Worm (Caenorhabditis elegans) whole organism, late embryonic: ENCODE data around the gene sre-29.
"Not testable (repeated sequence)": the region's sequence is repeated elsewhere in the genome, so short reads cannot be mapped to it uniquely, and the experiment has no call there.

ENCODE experiments used
- C08G9.2 ChIP-seq: sonication (generic microtip); optimal IDR thresholded peaks from 2 replicates; lab custom pipeline; 2016; ENCODE audit warnings: mild to moderate bottlenecking, missing genetic modification characterization, moderate library complexity, missing compliant biosample characterization
- C38D4.7 ChIP-seq: fragments of 200-800 bp; sonication (Bioruptor generic); optimal IDR thresholded peaks from 2 replicates; lab custom pipeline; 2018; ENCODE audit warnings: mild to moderate bottlenecking, missing genetic modification characterization, moderate library complexity, missing compliant biosample characterization
- F13H6.1 ChIP-seq: sonication (generic microtip); optimal IDR thresholded peaks from 2 replicates; lab custom pipeline; 2016; ENCODE audit warnings: missing genetic modification characterization, missing compliant biosample characterization
- T23F11.4 ChIP-seq: fragments of 200-800 bp; sonication (Bioruptor generic); optimal IDR thresholded peaks from 2 replicates; lab custom pipeline; 2018; ENCODE audit warnings: mild to moderate bottlenecking, missing genetic modification characterization, missing compliant biosample characterization
- ama-1 ChIP-seq: fragments of 150-350 bp; optimal IDR thresholded peaks from 2 replicates; lab custom pipeline; 2014
- ceh-14 ChIP-seq: sonication (generic microtip); optimal IDR thresholded peaks from 2 replicates; lab custom pipeline; 2016; ENCODE audit warnings: missing genotype, missing genetic modification characterization, missing compliant biosample characterization
- ceh-18 ChIP-seq: sonication (generic microtip); optimal IDR thresholded peaks from 2 replicates; lab custom pipeline; 2016; ENCODE audit warnings: missing genetic modification characterization, missing compliant biosample characterization
- ceh-19 ChIP-seq: fragments of 200-800 bp; sonication (Bioruptor generic); optimal IDR thresholded peaks from 2 replicates; lab custom pipeline; 2018; ENCODE audit warnings: mild to moderate bottlenecking, missing genetic modification characterization, missing compliant biosample characterization
- ceh-2 ChIP-seq: sonication (generic microtip); optimal IDR thresholded peaks from 2 replicates; lab custom pipeline; 2016; ENCODE audit warnings: missing genotype, missing genetic modification characterization, missing compliant biosample characterization
- ceh-22 ChIP-seq: sonication (generic microtip); optimal IDR thresholded peaks from 2 replicates; lab custom pipeline; 2017; ENCODE audit warnings: missing biosample characterization, missing genetic modification characterization
- ceh-45 ChIP-seq: fragments of 200-800 bp; sonication (Bioruptor generic); IDR thresholded peaks from 2 replicates; pipeline ENCODE4 v1.3.6; 2022; ENCODE audit warnings: missing genetic modification reagents, missing genetic modification characterization, missing compliant biosample characterization
- ceh-6 ChIP-seq: fragments of 200-800 bp; sonication (Bioruptor generic); optimal IDR thresholded peaks from 2 replicates; lab custom pipeline; 2018; ENCODE audit warnings: mild to moderate bottlenecking, missing genetic modification characterization, missing compliant biosample characterization
- dve-1 ChIP-seq: sonication (generic microtip); optimal IDR thresholded peaks from 2 replicates; lab custom pipeline; 2017; ENCODE audit warnings: antibody characterized with exemption, mild to moderate bottlenecking, missing genetic modification characterization, missing compliant biosample characterization
- elt-2 ChIP-seq: sonication (generic microtip); optimal IDR thresholded peaks from 2 replicates; lab custom pipeline; 2016; ENCODE audit warnings: missing genetic modification reagents, missing genetic modification characterization, missing compliant biosample characterization
- ets-4 ChIP-seq: sonication (generic microtip); optimal IDR thresholded peaks from 2 replicates; lab custom pipeline; 2016; ENCODE audit warnings: missing genetic modification characterization, missing compliant biosample characterization
- eyg-1 ChIP-seq: sonication (generic microtip); optimal IDR thresholded peaks from 2 replicates; lab custom pipeline; 2016; ENCODE audit warnings: missing genotype, missing genetic modification characterization, missing compliant biosample characterization
- fax-1 ChIP-seq: sonication (generic microtip); optimal IDR thresholded peaks from 2 replicates; lab custom pipeline; 2016; ENCODE audit warnings: missing genotype, missing genetic modification characterization, missing compliant biosample characterization
- fkh-10 ChIP-seq: fragments of 150-350 bp; optimal IDR thresholded peaks from 2 replicates; lab custom pipeline; 2014; ENCODE audit warnings: missing biosample characterization, missing genetic modification reagents, missing genetic modification characterization
- fkh-6 ChIP-seq: sonication (generic microtip); optimal IDR thresholded peaks from 2 replicates; lab custom pipeline; 2016; ENCODE audit warnings: missing genetic modification characterization, missing compliant biosample characterization
- hlh-13 ChIP-seq: fragments of 200-800 bp; sonication (Bioruptor generic); optimal IDR thresholded peaks from 2 replicates; lab custom pipeline; 2018; ENCODE audit warnings: mild to moderate bottlenecking, missing genetic modification characterization, missing compliant biosample characterization
- hlh-15 ChIP-seq: sonication (generic microtip); optimal IDR thresholded peaks from 2 replicates; lab custom pipeline; 2016; ENCODE audit warnings: missing genetic modification characterization, missing compliant biosample characterization
- hlh-30 ChIP-seq: sonication (generic microtip); optimal IDR thresholded peaks from 2 replicates; lab custom pipeline; 2017; ENCODE audit warnings: antibody characterized with exemption, missing genetic modification characterization, missing compliant biosample characterization; ENCODE audit not compliant: insufficient read depth
- hlh-6 ChIP-seq: sonication (generic microtip); optimal IDR thresholded peaks from 2 replicates; lab custom pipeline; 2016; ENCODE audit warnings: missing genotype, missing genetic modification characterization, missing compliant biosample characterization
- lim-6 ChIP-seq: sonication (generic microtip); optimal IDR thresholded peaks from 2 replicates; lab custom pipeline; 2016; ENCODE audit warnings: missing genetic modification characterization, missing compliant biosample characterization
- lin-11 ChIP-seq: fragments of 200-800 bp; sonication (Bioruptor generic); optimal IDR thresholded peaks from 2 replicates; lab custom pipeline; 2018; ENCODE audit warnings: mild to moderate bottlenecking, missing genetic modification characterization, missing compliant biosample characterization
- madf-2 ChIP-seq: sonication (generic microtip); optimal IDR thresholded peaks from 2 replicates; lab custom pipeline; 2017; ENCODE audit warnings: missing genetic modification characterization, missing compliant biosample characterization
- nhr-11 ChIP-seq: fragments of 150-350 bp; optimal IDR thresholded peaks from 2 replicates; lab custom pipeline; 2014; ENCODE audit warnings: missing biosample characterization, missing genetic modification characterization
- nhr-232 ChIP-seq: sonication (generic microtip); optimal IDR thresholded peaks from 2 replicates; lab custom pipeline; 2016; ENCODE audit warnings: missing genetic modification characterization, missing compliant biosample characterization
- odd-2 ChIP-seq: sonication (generic microtip); optimal IDR thresholded peaks from 2 replicates; lab custom pipeline; 2017; ENCODE audit warnings: antibody characterized with exemption, mild to moderate bottlenecking, missing genetic modification characterization, missing compliant biosample characterization
- pag-3 ChIP-seq: sonication (generic microtip); optimal IDR thresholded peaks from 2 replicates; lab custom pipeline; 2016; ENCODE audit warnings: missing compliant biosample characterization, missing genetic modification characterization, borderline replicate concordance
- pat-9 ChIP-seq: fragments of 200-800 bp; sonication (Bioruptor generic); optimal IDR thresholded peaks from 2 replicates; lab custom pipeline; 2018; ENCODE audit warnings: mild to moderate bottlenecking, missing genetic modification characterization, moderate library complexity, missing compliant biosample characterization
- pros-1 ChIP-seq: fragments of 150-350 bp; optimal IDR thresholded peaks from 2 replicates; lab custom pipeline; 2014; ENCODE audit warnings: missing biosample characterization, missing genetic modification reagents, missing genetic modification characterization
- ref-2 ChIP-seq: sonication (generic microtip); optimal IDR thresholded peaks from 2 replicates; lab custom pipeline; 2016; ENCODE audit warnings: missing genetic modification characterization, missing compliant biosample characterization
- sox-2 ChIP-seq: fragments of 200-800 bp; sonication (Bioruptor generic); IDR thresholded peaks from 2 replicates; pipeline ENCODE4 v1.3.6; 2022; ENCODE audit warnings: missing genetic modification reagents, missing genetic modification characterization, missing compliant biosample characterization
- sox-4 ChIP-seq: sonication (generic microtip); optimal IDR thresholded peaks from 2 replicates; lab custom pipeline; 2017; ENCODE audit warnings: mild to moderate bottlenecking, missing genetic modification characterization, inconsistent platforms, missing compliant biosample characterization
- tbx-2 ChIP-seq: sonication (generic microtip); optimal IDR thresholded peaks from 2 replicates; lab custom pipeline; 2016; ENCODE audit warnings: missing genetic modification characterization, missing compliant biosample characterization
- unc-55 ChIP-seq: sonication (generic microtip); optimal IDR thresholded peaks from 2 replicates; lab custom pipeline; 2017; ENCODE audit warnings: missing biosample characterization, missing genetic modification reagents, missing genetic modification characterization
- unc-86 ChIP-seq: sonication (generic microtip); optimal IDR thresholded peaks from 2 replicates; lab custom pipeline; 2016; ENCODE audit warnings: missing genetic modification characterization, missing compliant biosample characterization

The sre-29 gene

ce11 chrII:12441164-12441563 lies 39.5 kb upstream of the sre-29 start, which contains the start of gene Y57A10C.10:
Gene Y57A10C.10 (minus strand): TSS chrII:12441264.
- not testable (repeated sequence) for TF ChIP-seq fkh-6; sox-2 (GFP tag; lab: Robert Waterston, UW); lim-6 (tag; lab: Kevin White, UChicago)

ce11 chrII:12438441-12438840 lies 36.8 kb upstream of the sre-29 start, which contains the start of gene Y57A10C.9:
Gene Y57A10C.9 (minus strand): TSS chrII:12438541.
- no peak for TF ChIP-seq T23F11.4 (GFP tag; lab: Kevin White, UChicago)
- TF ChIP-seq ceh-14 (tag; lab: Kevin White, UChicago): peak; percentile 39
- TF ChIP-seq, all 69 proteins: peak for 1

ce11 chrII:12436717-12437116 lies 35.0 kb upstream of the sre-29 start:
- no peak for TF ChIP-seq sox-4 (tag; lab: Kevin White, UChicago)
- TF ChIP-seq dve-1 (tag; lab: Kevin White, UChicago): peak; percentile 70
- no peak for TF ChIP-seq pros-1 (tag; lab: Kevin White, UChicago)

- TF ChIP-seq sox-2 (GFP tag; lab: Robert Waterston, UW) (no peak), ceh-6 (GFP tag; lab: Kevin White, UChicago) (no peak), eyg-1 (tag; lab: Kevin White, UChicago) (no peak), ama-1 (lab: Kevin White, UChicago) (no peak), ceh-2 (tag; lab: Kevin White, UChicago) (no peak), C08G9.2 (tag; lab: Kevin White, UChicago) (no peak), fkh-6 (no peak), fax-1 (no peak), ceh-19 (no peak), hlh-13 (no peak), hlh-15 (no peak), odd-2 (tag; lab: Kevin White, UChicago) (no peak), nhr-11 (no peak), C38D4.7 (GFP tag; lab: Kevin White, UChicago) (no peak)
Measured at ce11 chrII:12435202-12435872, 33.6 kb upstream of the sre-29 start.

- no peak for TF ChIP-seq ceh-18 (tag; lab: Kevin White, UChicago)
- no peak for TF ChIP-seq unc-86 (tag; lab: Kevin White, UChicago)
- no peak for TF ChIP-seq F13H6.1 (tag; lab: Kevin White, UChicago)
- no peak for TF ChIP-seq ref-2
- TF ChIP-seq nhr-232: no peak
- TF ChIP-seq sox-4 (tag; lab: Kevin White, UChicago): no peak
- TF ChIP-seq C38D4.7 (GFP tag; lab: Kevin White, UChicago): no peak
- TF ChIP-seq hlh-15: no peak
- TF ChIP-seq sox-2 (GFP tag; lab: Robert Waterston, UW): no peak
- TF ChIP-seq C08G9.2 (tag; lab: Kevin White, UChicago): no peak
- no peak for TF ChIP-seq ceh-14 (tag; lab: Kevin White, UChicago)
- TF ChIP-seq lin-11: no peak
- no peak for TF ChIP-seq tbx-2
- no peak for TF ChIP-seq madf-2 (tag; lab: Kevin White, UChicago)
- TF ChIP-seq unc-55: no peak
- TF ChIP-seq odd-2 (tag; lab: Kevin White, UChicago): no peak
- TF ChIP-seq pag-3: no peak
- no peak for TF ChIP-seq T23F11.4 (GFP tag; lab: Kevin White, UChicago)
- no peak for TF ChIP-seq dve-1 (tag; lab: Kevin White, UChicago)
- no peak for TF ChIP-seq hlh-6 (tag; lab: Kevin White, UChicago)
Measured at ce11 chrII:12432356-12432755, 30.7 kb upstream of the sre-29 start, which contains the start of gene dct-12. Gene dct-12 (minus strand): TSS chrII:12432456.

ce11 chrII:12429743-12430142 lies 28.1 kb upstream of the sre-29 start, which contains the start of gene Y57A10C.8:
Gene Y57A10C.8 (minus strand): TSS chrII:12429843.
- TF ChIP-seq fkh-10: no peak
- no peak for TF ChIP-seq ceh-45
- no peak for TF ChIP-seq hlh-30 (tag; lab: Kevin White, UChicago)
- TF ChIP-seq pros-1 (tag; lab: Kevin White, UChicago): no peak
- TF ChIP-seq ceh-19: no peak
- no peak for TF ChIP-seq pat-9 (tag; lab: Kevin White, UChicago)
- no peak for TF ChIP-seq ets-4 (tag; lab: Kevin White, UChicago)
- no peak for TF ChIP-seq unc-55
- TF ChIP-seq ref-2: no peak
- no peak for TF ChIP-seq hlh-13
- no peak for TF ChIP-seq eyg-1 (tag; lab: Kevin White, UChicago)
- TF ChIP-seq elt-2 (tag; lab: Kevin White, UChicago): no peak
- no peak for TF ChIP-seq T23F11.4 (GFP tag; lab: Kevin White, UChicago)
- no peak for TF ChIP-seq odd-2 (tag; lab: Kevin White, UChicago)
- no peak for TF ChIP-seq ceh-22 (tag; lab: Kevin White, UChicago)
- no peak for TF ChIP-seq nhr-232
- no peak for TF ChIP-seq F13H6.1 (tag; lab: Kevin White, UChicago)
